Fruit fly (Drosophila melanogaster) whole organism, embryonic: ENCODE measurements around the gene Sgs1.
A peak's percentile ranks its signal among the peaks of the same experiment; 100 is the strongest.

Source experiments
- Antp ChIP-seq: fragments of 200-800 bp; sonication (Bioruptor generic); optimal IDR thresholded peaks from 3 replicates; lab custom pipeline; 2016; ENCODE audit warnings: missing biosample characterization, missing genetic modification characterization
- Bgb ChIP-seq: fragments of 200-800 bp; sonication (Bioruptor generic); IDR thresholded peaks from 2 replicates; pipeline ENCODE4 v1.3.6; 2022; ENCODE audit warnings: missing biosample characterization, missing genetic modification characterization; ENCODE audit not compliant: partially characterized antibody
- CG10543 ChIP-seq: fragments of 200-800 bp; sonication (Bioruptor generic); optimal IDR thresholded peaks from 3 replicates; lab custom pipeline; 2017; ENCODE audit warnings: missing biosample characterization, mild to moderate bottlenecking, missing genetic modification characterization, moderate library complexity
- CG11398 ChIP-seq: fragments of 200-800 bp; sonication (Bioruptor generic); optimal IDR thresholded peaks from 2 replicates; lab custom pipeline; 2016; ENCODE audit warnings: missing biosample characterization, missing genetic modification characterization
- CG12236 ChIP-seq: fragments of 200-800 bp; sonication (Bioruptor generic); optimal IDR thresholded peaks from 2 replicates; lab custom pipeline; 2016; ENCODE audit warnings: missing biosample characterization, missing genetic modification characterization
- CG13775 ChIP-seq: fragments of 200-800 bp; sonication (Bioruptor generic); optimal IDR thresholded peaks from 3 replicates; lab custom pipeline; 2017; ENCODE audit warnings: missing biosample characterization, mild to moderate bottlenecking, missing genetic modification characterization
- CG1602 ChIP-seq: fragments of 200-800 bp; sonication (Bioruptor generic); optimal IDR thresholded peaks from 3 replicates; lab custom pipeline; 2016; ENCODE audit warnings: missing biosample characterization, missing genetic modification characterization
- CG17385 ChIP-seq: fragments of 200-800 bp; sonication (Bioruptor generic); optimal IDR thresholded peaks from 3 replicates; lab custom pipeline; 2018; ENCODE audit warnings: missing biosample characterization, mild to moderate bottlenecking, missing genetic modification characterization
- CG2120 ChIP-seq: fragments of 200-800 bp; sonication (Bioruptor generic); optimal IDR thresholded peaks from 3 replicates; lab custom pipeline; 2016; ENCODE audit warnings: missing biosample characterization, missing genetic modification characterization
- CG4854 ChIP-seq: fragments of 200-800 bp; sonication (Bioruptor generic); optimal IDR thresholded peaks from 2 replicates; lab custom pipeline; 2016; ENCODE audit warnings: missing biosample characterization, missing genetic modification characterization, inconsistent platforms
- CG5180 ChIP-seq: fragments of 200-800 bp; sonication (Bioruptor generic); optimal IDR thresholded peaks from 3 replicates; lab custom pipeline; 2017; ENCODE audit warnings: missing biosample characterization, missing genetic modification characterization, mild to moderate bottlenecking, moderate library complexity, missing genetic modification reagents
- CG5953 ChIP-seq: fragments of 200-800 bp; sonication (Bioruptor generic); IDR thresholded peaks from 2 replicates; pipeline ENCODE4 v1.3.6; 2022; ENCODE audit warnings: missing biosample characterization, missing genetic modification characterization
- CG6683 ChIP-seq: fragments of 200-800 bp; sonication (Bioruptor generic); optimal IDR thresholded peaks from 2 replicates; lab custom pipeline; 2017; ENCODE audit warnings: missing biosample characterization, mild to moderate bottlenecking, missing genetic modification characterization, missing genetic modification reagents
- CG6854 ChIP-seq: fragments of 200-800 bp; sonication (Bioruptor generic); optimal IDR thresholded peaks from 3 replicates; lab custom pipeline; 2017; ENCODE audit warnings: missing biosample characterization, mild to moderate bottlenecking, missing genetic modification characterization
- CG7357 ChIP-seq: fragments of 200-800 bp; sonication (Bioruptor generic); IDR thresholded peaks from 3 replicates; pipeline ENCODE4 v1.3.6; 2022; ENCODE audit warnings: missing biosample characterization, missing genetic modification characterization
- CG7928 ChIP-seq: fragments of 200-800 bp; sonication (Bioruptor generic); optimal IDR thresholded peaks from 2 replicates; lab custom pipeline; 2017; ENCODE audit warnings: missing biosample characterization, mild to moderate bottlenecking, missing genetic modification characterization
- CG7987 ChIP-seq: fragments of 200-800 bp; sonication (Bioruptor generic); optimal IDR thresholded peaks from 2 replicates; lab custom pipeline; 2018; ENCODE audit warnings: missing biosample characterization, mild to moderate bottlenecking, missing genetic modification characterization, moderate library complexity
- CG8765 ChIP-seq: fragments of 200-800 bp; sonication (Bioruptor generic); IDR thresholded peaks from 2 replicates; pipeline ENCODE4 v1.3.6; 2022; ENCODE audit warnings: missing biosample characterization, missing genetic modification characterization
- CG8944 ChIP-seq: fragments of 200-800 bp; sonication (Bioruptor generic); optimal IDR thresholded peaks from 3 replicates; lab custom pipeline; 2016; ENCODE audit warnings: missing biosample characterization, missing genetic modification characterization
- E2f1 ChIP-seq: fragments of 200-800 bp; sonication (Bioruptor generic); IDR thresholded peaks from 2 replicates; pipeline ENCODE4 v1.3.6; 2022; ENCODE audit warnings: missing biosample characterization, missing genetic modification characterization
- ERR ChIP-seq: fragments of 200-800 bp; sonication (Bioruptor generic); optimal IDR thresholded peaks from 2 replicates; lab custom pipeline; 2016; ENCODE audit warnings: missing biosample characterization, missing genetic modification characterization
- Hey ChIP-seq: fragments of 200-800 bp; sonication (Bioruptor generic); optimal IDR thresholded peaks from 3 replicates; lab custom pipeline; 2018; ENCODE audit warnings: missing biosample characterization, mild to moderate bottlenecking, missing genetic modification characterization
- Hr3 ChIP-seq: fragments of 200-800 bp; sonication (Bioruptor generic); optimal IDR thresholded peaks from 3 replicates; lab custom pipeline; 2016; ENCODE audit warnings: missing biosample characterization, missing genetic modification characterization
- MESR4 ChIP-seq: fragments of 200-800 bp; sonication (Bioruptor generic); optimal IDR thresholded peaks from 2 replicates; lab custom pipeline; 2018; ENCODE audit warnings: missing biosample characterization, mild to moderate bottlenecking, missing genetic modification characterization, moderate library complexity
- Meics ChIP-seq: fragments of 200-800 bp; sonication (Bioruptor generic); optimal IDR thresholded peaks from 2 replicates; lab custom pipeline; 2017; ENCODE audit warnings: missing biosample characterization, mild to moderate bottlenecking, missing genetic modification characterization
- NFAT ChIP-seq: fragments of 200-800 bp; sonication (Bioruptor generic); IDR thresholded peaks from 2 replicates; pipeline ENCODE4 v1.3.6; 2022; ENCODE audit warnings: missing biosample characterization, missing genetic modification characterization
- Neu2 ChIP-seq: fragments of 200-800 bp; sonication (Bioruptor generic); optimal IDR thresholded peaks from 3 replicates; lab custom pipeline; 2016; ENCODE audit warnings: missing biosample characterization, missing genetic modification characterization, borderline replicate concordance
- Opbp ChIP-seq: fragments of 200-800 bp; sonication (Bioruptor generic); IDR thresholded peaks from 3 replicates; pipeline ENCODE4 v1.3.6; 2022; ENCODE audit warnings: missing biosample characterization, missing genetic modification characterization; ENCODE audit not compliant: partially characterized antibody
- Ravus ChIP-seq: fragments of 200-800 bp; sonication (Bioruptor generic); IDR thresholded peaks from 2 replicates; pipeline ENCODE4 v1.3.6; 2022; ENCODE audit warnings: missing biosample characterization, missing genetic modification characterization
- Rx ChIP-seq: fragments of 200-800 bp; sonication (Bioruptor generic); IDR thresholded peaks from 2 replicates; pipeline ENCODE4 v1.3.6; 2022; ENCODE audit warnings: missing biosample characterization, missing genetic modification characterization
- Sox100B ChIP-seq: fragments of 200-800 bp; sonication (Bioruptor generic); optimal IDR thresholded peaks from 3 replicates; lab custom pipeline; 2018; ENCODE audit warnings: missing biosample characterization, mild to moderate bottlenecking, missing genetic modification characterization
- ash1 ChIP-seq: fragments of 200-800 bp; sonication (Bioruptor generic); optimal IDR thresholded peaks from 2 replicates; lab custom pipeline; 2018; ENCODE audit warnings: missing biosample characterization, mild to moderate bottlenecking, missing genetic modification characterization
- bcd ChIP-seq: fragments of 200-800 bp; sonication (Bioruptor generic); optimal IDR thresholded peaks from 2 replicates; lab custom pipeline; 2017; ENCODE audit warnings: missing biosample characterization, mild to moderate bottlenecking, missing genetic modification characterization
- crp ChIP-seq, 2 experiments: fragments of 200-800 bp; sonication (Bioruptor generic); optimal IDR thresholded peaks; 2 replicates in 1 of 2; 3 replicates in 1 of 2; lab custom pipeline; 2017; ENCODE audit warnings: missing biosample characterization in 2 of 2, missing genetic modification characterization in 2 of 2, mild to moderate bottlenecking in 1 of 2, moderate library complexity in 1 of 2
- dan ChIP-seq: fragments of 200-800 bp; sonication (Bioruptor generic); IDR thresholded peaks from 2 replicates; pipeline ENCODE4 v1.3.6; 2022; ENCODE audit warnings: missing biosample characterization, missing genetic modification characterization
- dimm ChIP-seq: fragments of 200-800 bp; sonication (Bioruptor generic); IDR thresholded peaks from 2 replicates; pipeline ENCODE4 v1.3.6; 2022; ENCODE audit warnings: missing biosample characterization, missing genetic modification characterization
- ewg ChIP-seq: fragments of 200-800 bp; sonication (Bioruptor generic); optimal IDR thresholded peaks from 3 replicates; lab custom pipeline; 2017; ENCODE audit warnings: mild to moderate bottlenecking, missing biosample characterization, missing genetic modification reagents, missing genetic modification characterization
- ftz-f1 ChIP-seq: fragments of 200-800 bp; sonication (Bioruptor generic); optimal IDR thresholded peaks from 2 replicates; lab custom pipeline; 2016; ENCODE audit warnings: missing biosample characterization, missing genetic modification characterization
- gcm ChIP-seq: fragments of 200-800 bp; sonication (Bioruptor generic); optimal IDR thresholded peaks from 2 replicates; lab custom pipeline; 2019; ENCODE audit warnings: missing biosample characterization, mild to moderate bottlenecking, missing genetic modification characterization, moderate library complexity
- grn ChIP-seq: fragments of 200-800 bp; sonication (Bioruptor generic); optimal IDR thresholded peaks from 3 replicates; lab custom pipeline; 2017; ENCODE audit warnings: missing biosample characterization, missing genetic modification characterization
- h ChIP-seq: fragments of >200 bp; optimal IDR thresholded peaks from 2 replicates; lab custom pipeline; 2017
- mld ChIP-seq: fragments of 200-800 bp; sonication (Bioruptor generic); IDR thresholded peaks from 3 replicates; pipeline ENCODE4 v1.3.6; 2022; ENCODE audit warnings: missing biosample characterization, missing genetic modification characterization; ENCODE audit not compliant: partially characterized antibody
- pb ChIP-seq: fragments of 200-800 bp; sonication (Bioruptor generic); optimal IDR thresholded peaks from 3 replicates; lab custom pipeline; 2016; ENCODE audit warnings: missing biosample characterization, missing genetic modification characterization
- pho ChIP-seq: fragments of 200-800 bp; sonication (Bioruptor generic); optimal IDR thresholded peaks from 2 replicates; lab custom pipeline; 2016; ENCODE audit warnings: missing biosample characterization, missing genetic modification characterization
- pnt ChIP-seq: fragments of 200-800 bp; sonication (Bioruptor generic); optimal IDR thresholded peaks from 3 replicates; lab custom pipeline; 2016; ENCODE audit warnings: missing biosample characterization, missing genetic modification characterization
- sens ChIP-seq: fragments of 200-800 bp; sonication (Bioruptor generic); peaks from one replicate; lab custom pipeline; 2016; ENCODE audit warnings: missing biosample characterization, missing genetic modification characterization
- shn ChIP-seq: fragments of 200-800 bp; sonication (Bioruptor generic); optimal IDR thresholded peaks from 3 replicates; lab custom pipeline; 2016; ENCODE audit warnings: missing biosample characterization, missing genetic modification characterization
- sna ChIP-seq: fragments of 200-800 bp; sonication (Bioruptor generic); IDR thresholded peaks from 2 replicates; pipeline ENCODE4 v1.3.6; 2022; ENCODE audit warnings: missing biosample characterization, missing genetic modification characterization; ENCODE audit not compliant: partially characterized antibody
- so ChIP-seq: fragments of 200-800 bp; sonication (Bioruptor generic); IDR thresholded peaks from 3 replicates; pipeline ENCODE4 v1.3.6; 2022; ENCODE audit warnings: missing biosample characterization, missing genetic modification characterization
- sob ChIP-seq: fragments of 200-800 bp; sonication (Bioruptor generic); IDR thresholded peaks from 2 replicates; pipeline ENCODE4 v1.3.6; 2022; ENCODE audit warnings: missing biosample characterization, missing genetic modification characterization
- vfl ChIP-seq: fragments of 200-800 bp; sonication (Bioruptor generic); optimal IDR thresholded peaks from 2 replicates; lab custom pipeline; 2016; ENCODE audit warnings: missing biosample characterization, missing genetic modification characterization

The Sgs1 gene

DNA sequence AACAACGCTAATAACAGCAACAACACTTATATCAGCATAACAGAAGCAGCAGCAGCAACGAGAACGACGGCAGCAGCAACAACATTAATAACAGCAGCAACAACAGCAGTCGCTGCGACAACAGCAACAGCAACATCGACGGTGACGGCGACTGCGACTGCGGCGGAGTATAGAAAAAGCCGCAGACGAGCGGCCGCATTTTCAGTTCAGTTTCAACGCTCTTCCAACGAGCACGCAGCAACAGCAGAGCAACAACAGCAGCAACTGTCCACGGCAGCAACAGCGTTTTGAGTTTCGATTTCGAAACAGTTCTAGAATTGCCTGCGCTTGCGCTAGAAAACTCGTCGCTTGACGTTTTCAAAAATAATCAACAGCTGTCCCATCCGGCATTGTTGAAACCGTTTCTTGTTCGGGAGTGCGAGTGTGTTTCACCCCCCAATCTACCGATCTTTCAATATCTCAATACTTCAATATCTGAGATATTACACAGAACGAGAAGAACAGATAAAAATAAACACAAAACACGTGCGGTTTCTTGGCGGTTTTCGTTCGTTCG is 45.2 kb upstream of the Sgs1 start, which contains the start of gene CG3036 (continued):
- TF ChIP-seq Bgb (GFP tag; lab: Robert Waterston, UW): peak; percentile 74; the same call in 1 of the 2 replicates
- TF ChIP-seq vfl (GFP tag; lab: Kevin White, UChicago): no peak
- TF ChIP-seq CG2120 (GFP tag; lab: Kevin White, UChicago): no peak
- peak; percentile 60 for TF ChIP-seq CG11398
- peak; percentile 11 for TF ChIP-seq CG17385 (GFP tag; lab: Kevin White, UChicago)
- no peak for TF ChIP-seq bcd
- TF ChIP-seq CG6854 (GFP tag; lab: Kevin White, UChicago): no peak
- no peak for TF ChIP-seq pho (GFP tag; lab: Kevin White, UChicago)
- no peak for TF ChIP-seq h (lab: Kevin White, UChicago)
- no peak; the same call in 1 of the 2 replicates for TF ChIP-seq NFAT
- no peak for TF ChIP-seq CG7987 (GFP tag; lab: Kevin White, UChicago)
- no peak for TF ChIP-seq Rx (GFP tag; lab: Robert Waterston, UW)
- TF ChIP-seq mld: peak; percentile 60; the same call in 2 of the 3 replicates
- peak; percentile 55; the same call in 1 of the 2 replicates for TF ChIP-seq sob (GFP tag; lab: Robert Waterston, UW)
- TF ChIP-seq shn: peak; percentile 34
- peak; percentile 77 for TF ChIP-seq Opbp
- peak; percentile 49 for TF ChIP-seq ERR (GFP tag; lab: Kevin White, UChicago)
- peak; percentile 70 for TF ChIP-seq CG10543 (GFP tag; lab: Kevin White, UChicago)
- TF ChIP-seq CG5953 (GFP tag; lab: Robert Waterston, UW): no peak
- peak; percentile 28 for TF ChIP-seq CG12236
- TF ChIP-seq Sox100B (GFP tag; lab: Kevin White, UChicago): no peak
- TF ChIP-seq pb (GFP tag; lab: Kevin White, UChicago): peak; percentile 50
- no peak for TF ChIP-seq CG7357 (GFP tag; lab: Robert Waterston, UW)
- no peak for TF ChIP-seq CG1602 (GFP tag; lab: Kevin White, UChicago)
- peak; percentile 45 for TF ChIP-seq grn
- TF ChIP-seq ewg: peak; percentile 91
- peak; percentile 49; the same call in 1 of the 2 replicates for TF ChIP-seq CG8765 (GFP tag; lab: Robert Waterston, UW)
- no peak for TF ChIP-seq Ravus (GFP tag; lab: Robert Waterston, UW)
- TF ChIP-seq CG6683 (GFP tag; lab: Kevin White, UChicago): no peak
- TF ChIP-seq pnt (GFP tag; lab: Kevin White, UChicago): no peak
- peak; percentile 22 for TF ChIP-seq Meics (GFP tag; lab: Kevin White, UChicago)
- no peak for TF ChIP-seq Hr3
- no peak for TF ChIP-seq ash1 (GFP tag; lab: Kevin White, UChicago)
- TF ChIP-seq CG8944: no peak
- no peak for TF ChIP-seq Hey
- no peak for TF ChIP-seq CG4854 (GFP tag; lab: Kevin White, UChicago)
- peak in 1 of 2 experiments; percentile 44 for TF ChIP-seq crp (GFP tag; optimal IDR thresholded peaks at IDR 0.05; lab: Kevin White, UChicago)
- no peak for TF ChIP-seq CG7928 (GFP tag; lab: Kevin White, UChicago)
- no peak for TF ChIP-seq dimm (GFP tag; lab: Robert Waterston, UW)
- TF ChIP-seq Neu2 (GFP tag; lab: Kevin White, UChicago): no peak
- TF ChIP-seq sna (GFP tag; lab: Robert Waterston, UW): peak; percentile 62
- TF ChIP-seq MESR4 (GFP tag; lab: Kevin White, UChicago): peak; percentile 27
- no peak for TF ChIP-seq CG13775 (GFP tag; lab: Kevin White, UChicago)
- TF ChIP-seq CG5180: peak; percentile 90
- peak; percentile 54; the same call in 1 of the 3 replicates for TF ChIP-seq so (GFP tag; lab: Robert Waterston, UW)
- TF ChIP-seq E2f1 (GFP tag; lab: Robert Waterston, UW): no peak
- TF ChIP-seq Antp (GFP tag; lab: Kevin White, UChicago): peak; percentile 29
- no peak for TF ChIP-seq ftz-f1 (GFP tag; lab: Kevin White, UChicago)
- TF ChIP-seq sens (GFP tag; lab: Kevin White, UChicago): peak; percentile 82
- TF ChIP-seq gcm: peak; percentile 38
- no peak for TF ChIP-seq dan (GFP tag; lab: Robert Waterston, UW)
